Worm (Caenorhabditis elegans): Measurements from ENCODE around the gene R74.7.

The R74.7 gene

ce11 chrIII:4191091-4191638, 13.1 kb upstream of the R74.7 start, which contains the start of gene dnj-16 (continued):
- TF ChIP-seq jun-1 (tag; optimal IDR thresholded peaks at IDR 0.05) (peak; percentile 18), efl-1 (optimal IDR thresholded peaks at IDR 0.05) (peak; percentile 24 to 41), efl-1 (GFP tag; optimal IDR thresholded peaks at IDR 0.05 in 1 of 2) (peak; percentile 15 to 86), sup-37 (GFP tag; optimal IDR thresholded peaks at IDR 0.05) (no peak), lir-3 (tag; optimal IDR thresholded peaks at IDR 0.05; ENCODE audit: poor library complexity) (no peak), lin-39 (tag; optimal IDR thresholded peaks at IDR 0.05) (no peak), aha-1 (tag; optimal IDR thresholded peaks at IDR 0.05) (no peak), alr-1 (tag; optimal IDR thresholded peaks at IDR 0.05; ENCODE audit: borderline replicate concordance) (no peak), lin-14 (GFP tag; optimal IDR thresholded peaks at IDR 0.05) (peak; percentile 66), unc-86 (tag; optimal IDR thresholded peaks at IDR 0.05) (no peak), swsn-7 (tag; optimal IDR thresholded peaks at IDR 0.05) (no peak), nhr-85 (tag) (peak; percentile 19), nhr-28 (tag; optimal IDR thresholded peaks at IDR 0.05) (no peak), fkh-10 (GFP tag; optimal IDR thresholded peaks at IDR 0.05) (no peak), snpc-4 (tag; optimal IDR thresholded peaks at IDR 0.05) (no peak), ceh-90 (tag; optimal IDR thresholded peaks at IDR 0.05) (no peak), tbx-2 (tag; optimal IDR thresholded peaks at IDR 0.05) (no peak), lsy-2 (tag; optimal IDR thresholded peaks at IDR 0.05) (peak; percentile 14 to 62), irx-1 (tag; optimal IDR thresholded peaks at IDR 0.05) (no peak), nhr-90 (tag; optimal IDR thresholded peaks at IDR 0.05; ENCODE audit: poor library complexity) (no peak), hlh-4 (tag; optimal IDR thresholded peaks at IDR 0.05) (no peak), nhr-12 (tag; optimal IDR thresholded peaks at IDR 0.05) (no peak), elt-3 (tag; optimal IDR thresholded peaks at IDR 0.05) (no peak), zag-1 (tag; optimal IDR thresholded peaks at IDR 0.05) (no peak), aly-2 (tag; optimal IDR thresholded peaks at IDR 0.05) (no peak), nhr-47 (tag; optimal IDR thresholded peaks at IDR 0.05) (peak; percentile 8), rnt-1 (tag; optimal IDR thresholded peaks at IDR 0.05) (peak; percentile 24), hpl-2 (GFP tag; optimal IDR thresholded peaks at IDR 0.05) (peak; percentile 43), mef-2 (tag; optimal IDR thresholded peaks at IDR 0.05) (no peak), mdl-1 (tag; optimal IDR thresholded peaks at IDR 0.05) (no peak), fkh-8 (tag; optimal IDR thresholded peaks at IDR 0.05) (no peak), vab-15 (tag; optimal IDR thresholded peaks at IDR 0.05) (no peak), F16B12.6 (tag; optimal IDR thresholded peaks at IDR 0.05) (no peak), pag-3 (tag; optimal IDR thresholded peaks at IDR 0.05; ENCODE audit: borderline replicate concordance, insufficient read depth) (no peak), nhr-77 (tag; optimal IDR thresholded peaks at IDR 0.05) (no peak), xbp-1 (tag; optimal IDR thresholded peaks at IDR 0.05) (no peak), dpl-1 (GFP tag; optimal IDR thresholded peaks at IDR 0.05) (peak in 1 of 3 experiments; percentile 20), unc-98 (GFP tag; IDR thresholded peaks at IDR 0.05) (no peak), nhr-237 (tag; optimal IDR thresholded peaks at IDR 0.05) (peak; percentile 25), nhr-76 (tag; optimal IDR thresholded peaks at IDR 0.05) (no peak), efl-3 (GFP tag; optimal IDR thresholded peaks at IDR 0.05) (no peak), mep-1 (tag; optimal IDR thresholded peaks at IDR 0.05) (peak; percentile 60), hlh-17 (GFP tag; optimal IDR thresholded peaks at IDR 0.05; ENCODE audit: borderline replicate concordance) (no peak), fos-1 (tag; optimal IDR thresholded peaks at IDR 0.05) (peak; percentile 56), ets-5 (GFP tag; IDR thresholded peaks at IDR 0.05) (no peak)

Measured in whole organism, L1 larva.